Fruit fly (Drosophila melanogaster) whole organism, pupa: Measurements from ENCODE around the gene Gad1.

Source experiments
- CG12605 ChIP-seq: fragments of 200-800 bp; sonication (Bioruptor generic); IDR thresholded peaks from 2 replicates; pipeline ENCODE4 v1.3.6; 2022; ENCODE audit warnings: missing biosample characterization, missing genetic modification characterization
- CG15710 ChIP-seq: fragments of 200-800 bp; sonication (Bioruptor generic); optimal IDR thresholded peaks from 2 replicates; lab custom pipeline; 2018; ENCODE audit warnings: missing biosample characterization, mild to moderate bottlenecking, missing genetic modification characterization, moderate library complexity
- CG32121 ChIP-seq: fragments of 200-800 bp; sonication (Bioruptor generic); IDR thresholded peaks from 2 replicates; pipeline ENCODE4 v1.3.6; 2022; ENCODE audit warnings: missing biosample characterization, missing genetic modification characterization
- CG4496 ChIP-seq: fragments of 200-800 bp; sonication (Bioruptor generic); IDR thresholded peaks from 3 replicates; pipeline ENCODE4 v1.3.6; 2022; ENCODE audit warnings: missing biosample characterization, missing genetic modification characterization
- CG8159 ChIP-seq: fragments of 200-800 bp; sonication (Bioruptor generic); optimal IDR thresholded peaks from 3 replicates; lab custom pipeline; 2018; ENCODE audit warnings: missing biosample characterization, mild to moderate bottlenecking, missing genetic modification characterization, moderate library complexity
- CG8301 ChIP-seq: fragments of 200-800 bp; sonication (Bioruptor generic); optimal IDR thresholded peaks from 2 replicates; lab custom pipeline; 2018; ENCODE audit warnings: missing biosample characterization, mild to moderate bottlenecking, missing genetic modification characterization
- D1 ChIP-seq: fragments of 200-800 bp; sonication (Bioruptor generic); optimal IDR thresholded peaks from 2 replicates; lab custom pipeline; 2018; ENCODE audit warnings: missing biosample characterization, mild to moderate bottlenecking, missing genetic modification characterization, moderate library complexity
- EcR ChIP-seq: fragments of 200-800 bp; sonication (Bioruptor generic); optimal IDR thresholded peaks from 3 replicates; lab custom pipeline; 2019; ENCODE audit warnings: missing biosample characterization, missing genetic modification characterization, mild to moderate bottlenecking, moderate library complexity, missing genetic modification reagents
- Snoo ChIP-seq: fragments of 200-800 bp; sonication (Bioruptor generic); optimal IDR thresholded peaks from 3 replicates; lab custom pipeline; 2017; ENCODE audit warnings: missing biosample characterization, mild to moderate bottlenecking, missing genetic modification characterization, inconsistent platforms
- fd96Ca ChIP-seq: fragments of 200-800 bp; sonication (Bioruptor generic); IDR thresholded peaks from 3 replicates; pipeline ENCODE4 v1.3.6; 2022; ENCODE audit warnings: missing biosample characterization, missing genetic modification characterization
- rn ChIP-seq: fragments of 200-800 bp; sonication (Bioruptor generic); IDR thresholded peaks from 2 replicates; pipeline ENCODE4 v1.3.6; 2022; ENCODE audit warnings: missing biosample characterization, missing genetic modification characterization

DNA sequence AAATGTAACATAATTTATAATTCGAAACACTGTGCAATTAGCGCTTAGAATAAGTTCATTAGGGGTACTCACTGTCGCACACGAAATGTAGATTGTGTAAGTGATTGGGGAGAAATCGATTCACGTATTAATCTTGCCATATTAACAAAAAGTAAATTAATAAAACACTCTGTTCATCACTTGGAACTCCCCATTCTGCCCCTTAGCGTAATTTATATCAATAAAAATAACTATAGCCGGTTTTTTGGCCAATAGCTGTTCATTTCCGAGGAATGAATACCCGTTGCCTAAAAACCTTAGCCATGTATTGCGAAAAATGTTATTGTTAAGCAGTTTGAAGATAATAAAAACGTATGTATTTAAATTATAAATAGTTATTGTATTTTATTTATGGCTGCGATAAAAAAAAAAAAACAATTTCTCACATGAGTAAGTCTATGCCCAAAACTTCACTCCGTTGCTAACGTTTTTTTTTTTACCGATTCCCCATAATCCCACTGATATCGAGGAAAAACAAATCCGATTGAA is 29.2 kb downstream of the Gad1 start, which contains the start of gene Ugt305A1:
- TF ChIP-seq CG32121 (GFP tag; lab: Robert Waterston, UW) (no peak), EcR (GFP tag; lab: Kevin White, UChicago) (no peak), D1 (tag; lab: Kevin White, UChicago) (no peak), CG4496 (GFP tag; lab: Robert Waterston, UW) (no peak), CG8159 (no peak), CG15710 (tag; lab: Kevin White, UChicago) (no peak), CG8301 (tag; lab: Kevin White, UChicago) (no peak), CG12605 (no peak), Snoo (tag; lab: Kevin White, UChicago) (no peak), fd96Ca (GFP tag; lab: Robert Waterston, UW) (no peak), rn (GFP tag; lab: Robert Waterston, UW) (no peak)
